Worm (Caenorhabditis elegans) whole organism, L3 larva: ENCODE results near the gene wdr-31.
A peak's percentile ranks its signal among the peaks of the same experiment; 100 is the strongest.

ENCODE experiments used
- R02D3.7 ChIP-seq: fragments of 150-350 bp; optimal IDR thresholded peaks from 2 replicates; lab custom pipeline; 2014; ENCODE audit warnings: missing biosample characterization, missing genetic modification characterization
- ZK546.5 ChIP-seq: sonication (generic microtip); optimal IDR thresholded peaks from 2 replicates; lab custom pipeline; 2017; ENCODE audit warnings: missing biosample characterization, missing genetic modification characterization
- aly-2 ChIP-seq: fragments of 150-350 bp; optimal IDR thresholded peaks from 2 replicates; lab custom pipeline; 2014; ENCODE audit warnings: missing biosample characterization, missing genetic modification characterization
- ama-1 ChIP-seq: fragments of 150-350 bp; optimal IDR thresholded peaks from 2 replicates; lab custom pipeline; 2018
- ceh-16 ChIP-seq: sonication (generic microtip); optimal IDR thresholded peaks from 2 replicates; lab custom pipeline; 2017; ENCODE audit warnings: missing biosample characterization, missing genetic modification characterization
- ceh-28 ChIP-seq: fragments of 150-350 bp; optimal IDR thresholded peaks from 2 replicates; lab custom pipeline; 2014; ENCODE audit warnings: missing biosample characterization, missing genetic modification reagents, missing genetic modification characterization
- ceh-82 ChIP-seq: fragments of 150-350 bp; optimal IDR thresholded peaks from 2 replicates; lab custom pipeline; 2014; ENCODE audit warnings: missing biosample characterization, missing genetic modification characterization
- ceh-9 ChIP-seq: sonication (generic microtip); optimal IDR thresholded peaks from 2 replicates; lab custom pipeline; 2018; ENCODE audit warnings: missing biosample characterization, missing genetic modification characterization
- daf-12 ChIP-seq: fragments of 150-350 bp; optimal IDR thresholded peaks from 2 replicates; lab custom pipeline; 2014; ENCODE audit warnings: missing biosample characterization, missing genetic modification reagents, missing genetic modification characterization
- elt-2 ChIP-seq: sonication (generic microtip); optimal IDR thresholded peaks from 2 replicates; lab custom pipeline; 2016; ENCODE audit warnings: missing genetic modification reagents, mild to moderate bottlenecking, missing genetic modification characterization, missing compliant biosample characterization
- elt-3 ChIP-seq, 3 experiments: fragments of 150-350 bp in 1 of 3; sonication (generic microtip) in 2 of 3; optimal IDR thresholded peaks; 2 replicates in 2 of 3; 4 replicates in 1 of 3; lab custom pipeline; 2014 to 2017; ENCODE audit warnings: missing biosample characterization in 3 of 3, missing genetic modification characterization in 3 of 3
- eor-1 ChIP-seq, 2 experiments: fragments of 150-350 bp; optimal IDR thresholded peaks; 2 replicates each; lab custom pipeline; 2014 to 2018; ENCODE audit warnings: missing biosample characterization in 2 of 2, missing genetic modification characterization in 2 of 2
- fkh-10 ChIP-seq: sonication (generic microtip); optimal IDR thresholded peaks from 2 replicates; lab custom pipeline; 2017; ENCODE audit warnings: missing biosample characterization, missing genetic modification reagents, missing genetic modification characterization
- fkh-2 ChIP-seq: fragments of 150-350 bp; optimal IDR thresholded peaks from 2 replicates; lab custom pipeline; 2014; ENCODE audit warnings: missing biosample characterization, missing genetic modification reagents, missing genetic modification characterization
- fos-1 ChIP-seq: fragments of 150-350 bp; optimal IDR thresholded peaks from 2 replicates; lab custom pipeline; 2014; ENCODE audit warnings: missing biosample characterization, missing genetic modification characterization
- jun-1 ChIP-seq: fragments of 150-350 bp; optimal IDR thresholded peaks from 2 replicates; lab custom pipeline; 2014; ENCODE audit warnings: missing biosample characterization, missing genetic modification reagents, missing genetic modification characterization
- lin-15B ChIP-seq: fragments of 150-350 bp; optimal IDR thresholded peaks from 2 replicates; lab custom pipeline; 2014; ENCODE audit warnings: missing biosample characterization, missing genetic modification characterization
- lin-39 ChIP-seq: fragments of 150-350 bp; optimal IDR thresholded peaks from 2 replicates; lab custom pipeline; 2018; ENCODE audit warnings: missing biosample characterization, missing genetic modification reagents, missing genetic modification characterization
- lsy-12 ChIP-seq: sonication (generic microtip); optimal IDR thresholded peaks from 2 replicates; lab custom pipeline; 2016; ENCODE audit warnings: mild to moderate bottlenecking, missing genetic modification characterization, missing compliant biosample characterization
- mml-1 ChIP-seq: fragments of 150-350 bp; sonication (generic microtip); optimal IDR thresholded peaks from 3 replicates; lab custom pipeline; 2014; ENCODE audit warnings: missing biosample characterization, missing genetic modification characterization
- nhr-11 ChIP-seq: fragments of 150-350 bp; optimal IDR thresholded peaks from 2 replicates; lab custom pipeline; 2014; ENCODE audit warnings: missing biosample characterization, missing genetic modification characterization
- nhr-12 ChIP-seq: fragments of 150-350 bp; optimal IDR thresholded peaks from 2 replicates; lab custom pipeline; 2014; ENCODE audit warnings: missing biosample characterization, missing genetic modification characterization
- nhr-237 ChIP-seq: fragments of 150-350 bp; optimal IDR thresholded peaks from 2 replicates; lab custom pipeline; 2014; ENCODE audit warnings: missing biosample characterization, missing genetic modification characterization
- nhr-25 ChIP-seq: sonication (generic microtip); optimal IDR thresholded peaks from 2 replicates; lab custom pipeline; 2017; ENCODE audit warnings: missing biosample characterization, missing genetic modification characterization
- nhr-28 ChIP-seq: fragments of 150-350 bp; optimal IDR thresholded peaks from 2 replicates; lab custom pipeline; 2014; ENCODE audit warnings: missing biosample characterization, missing genetic modification characterization
- pha-4 ChIP-seq: fragments of 150-350 bp; optimal IDR thresholded peaks from 2 replicates; lab custom pipeline; 2014; ENCODE audit warnings: missing biosample characterization, missing genetic modification reagents, missing genetic modification characterization
- sea-2 ChIP-seq: fragments of 150-350 bp; sonication (generic microtip); optimal IDR thresholded peaks from 4 replicates; lab custom pipeline; 2014; ENCODE audit warnings: missing biosample characterization, missing genetic modification reagents, missing genetic modification characterization
- skn-1 ChIP-seq: fragments of 150-350 bp; optimal IDR thresholded peaks from 2 replicates; lab custom pipeline; 2014; ENCODE audit warnings: missing biosample characterization, missing genetic modification characterization
- tbx-2 ChIP-seq: sonication (generic microtip); optimal IDR thresholded peaks from 2 replicates; lab custom pipeline; 2016; ENCODE audit warnings: mild to moderate bottlenecking, missing genetic modification characterization, missing compliant biosample characterization
- unc-62 ChIP-seq: fragments of 150-350 bp; sonication (generic microtip); optimal IDR thresholded peaks from 4 replicates; lab custom pipeline; 2014; ENCODE audit warnings: missing biosample characterization, missing genetic modification reagents, missing genetic modification characterization
- zag-1 ChIP-seq: fragments of 150-350 bp; optimal IDR thresholded peaks from 2 replicates; lab custom pipeline; 2014; ENCODE audit warnings: missing biosample characterization, missing genetic modification characterization

Gene wdr-31

ce11 chrII:2730647-2731046 lies 4.4 kb downstream of the wdr-31 start:
- peak; percentile 61 for TF ChIP-seq fkh-10 (GFP tag; lab: Kevin White, UChicago)
- TF ChIP-seq mml-1: no peak

DNA sequence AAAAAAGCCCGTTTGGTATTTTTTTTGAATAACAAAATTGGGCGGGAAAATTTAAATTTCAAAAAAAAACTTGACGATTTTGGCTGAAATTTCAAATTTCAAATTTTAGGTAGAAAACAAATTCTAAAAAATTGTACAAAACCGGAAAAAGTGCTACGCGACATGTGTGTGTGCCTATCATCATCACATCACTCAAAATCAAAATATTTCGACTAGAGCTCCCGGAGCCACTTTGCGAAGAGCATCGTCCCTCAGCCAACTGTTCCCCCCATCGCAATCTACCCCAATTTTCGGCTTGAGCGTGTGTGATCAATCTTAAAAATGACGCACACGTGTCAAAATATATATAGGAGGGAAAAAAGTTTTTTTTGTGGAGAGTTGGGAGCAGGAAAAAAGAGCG lies 8.3 kb downstream of the wdr-31 start:
- TF ChIP-seq nhr-11 (no peak), daf-12 (tag; lab: Kevin White, UChicago) (no peak), eor-1 (tag; optimal IDR thresholded peaks at IDR 0.05; lab: Kevin White, UChicago) (no peak), skn-1 (tag; lab: Kevin White, UChicago) (no peak), nhr-12 (tag; lab: Kevin White, UChicago) (no peak), sea-2 (no peak), fkh-10 (GFP tag; lab: Kevin White, UChicago) (no peak), fos-1 (tag; lab: Kevin White, UChicago) (no peak), zag-1 (no peak), tbx-2 (tag; lab: Kevin White, UChicago) (no peak), nhr-25 (tag; lab: Kevin White, UChicago) (no peak)

- no peak for TF ChIP-seq ZK546.5 (tag; lab: Kevin White, UChicago)
- TF ChIP-seq ceh-28 (tag; lab: Kevin White, UChicago): no peak
- no peak for TF ChIP-seq ama-1 (lab: Kevin White, UChicago)
- no peak for TF ChIP-seq daf-12 (tag; lab: Kevin White, UChicago)
- no peak for TF ChIP-seq R02D3.7 (tag; lab: Kevin White, UChicago)
- TF ChIP-seq unc-62: no peak
- TF ChIP-seq nhr-28: no peak
- no peak for TF ChIP-seq lin-15B (tag; lab: Kevin White, UChicago)
- TF ChIP-seq tbx-2 (tag; lab: Kevin White, UChicago): no peak
- TF ChIP-seq, all 47 proteins: peak for 0
Measured at ce11 chrII:2725561-2725960, 9.5 kb downstream of the wdr-31 start, which contains the start of the genes T05A8.11 and nep-2. TSS of gene T05A8.11 (minus strand) at chrII:2725661. TSS of gene nep-2 (minus strand) at chrII:2725752.

ce11 chrII:2721992-2722391 lies 13.1 kb downstream of the wdr-31 start:
- TF ChIP-seq pha-4: no peak
- no peak for TF ChIP-seq tbx-2 (tag; lab: Kevin White, UChicago)
- no peak for TF ChIP-seq skn-1 (tag; lab: Kevin White, UChicago)
- no peak for TF ChIP-seq fos-1 (tag; lab: Kevin White, UChicago)

ce11 chrII:2719212-2719611 lies 15.9 kb downstream of the wdr-31 start:
- TF ChIP-seq lin-39 (tag; lab: Kevin White, UChicago) (no peak), ceh-16 (no peak), ceh-82 (tag; lab: Kevin White, UChicago) (no peak), nhr-237 (tag; lab: Kevin White, UChicago) (no peak), elt-2 (no peak), fkh-10 (GFP tag; lab: Kevin White, UChicago) (no peak), mml-1 (no peak), nhr-12 (tag; lab: Kevin White, UChicago) (no peak), R02D3.7 (tag; lab: Kevin White, UChicago) (no peak)

- TF ChIP-seq lsy-12 (tag; lab: Kevin White, UChicago): no peak
- no peak for TF ChIP-seq nhr-237 (tag; lab: Kevin White, UChicago)
- TF ChIP-seq ceh-9 (tag; lab: Kevin White, UChicago): no peak
- no peak for TF ChIP-seq mml-1
- TF ChIP-seq jun-1 (tag; lab: Kevin White, UChicago): no peak
- TF ChIP-seq tbx-2 (tag; lab: Kevin White, UChicago): no peak
- no peak for TF ChIP-seq elt-3 (tag; optimal IDR thresholded peaks at IDR 0.05; lab: Kevin White, UChicago)
- TF ChIP-seq ceh-16: no peak
- no peak for TF ChIP-seq fkh-2
- no peak for TF ChIP-seq ZK546.5 (tag; lab: Kevin White, UChicago)
- no peak for TF ChIP-seq fkh-10 (GFP tag; lab: Kevin White, UChicago)
- no peak for TF ChIP-seq ceh-28 (tag; lab: Kevin White, UChicago)
Measured at ce11 chrII:2717335-2717734, 17.8 kb downstream of the wdr-31 start, which contains the start of gene T05A8.3. TSS of gene T05A8.3 (minus strand) at chrII:2717435.

ce11 chrII:2710919-2711318 lies 24.2 kb downstream of the wdr-31 start, which contains the start of gene T05A8.2:
TSS of gene T05A8.2 (minus strand) at chrII:2711019.
- TF ChIP-seq aly-2 (tag; lab: Kevin White, UChicago) (no peak), skn-1 (tag; lab: Kevin White, UChicago) (no peak)
